Worm (Caenorhabditis elegans) whole organism, young adult: Measurements from ENCODE around the gene esyt-2.

Experiments used
- T26A5.8 ChIP-seq: sonication (generic microtip); optimal IDR thresholded peaks from 2 replicates; lab custom pipeline; 2016; ENCODE audit warnings: missing genetic modification characterization, missing compliant biosample characterization
- dpl-1 ChIP-seq: fragments of 150-350 bp; optimal IDR thresholded peaks from 2 replicates; lab custom pipeline; 2014; ENCODE audit warnings: missing biosample characterization, missing genetic modification reagents, missing genetic modification characterization
- nhr-120 ChIP-seq: fragments of 200-800 bp; sonication (Bioruptor generic); IDR thresholded peaks from 2 replicates; pipeline ENCODE4 v1.3.6; 2022; ENCODE audit warnings: missing genetic modification characterization, missing compliant biosample characterization

DNA sequence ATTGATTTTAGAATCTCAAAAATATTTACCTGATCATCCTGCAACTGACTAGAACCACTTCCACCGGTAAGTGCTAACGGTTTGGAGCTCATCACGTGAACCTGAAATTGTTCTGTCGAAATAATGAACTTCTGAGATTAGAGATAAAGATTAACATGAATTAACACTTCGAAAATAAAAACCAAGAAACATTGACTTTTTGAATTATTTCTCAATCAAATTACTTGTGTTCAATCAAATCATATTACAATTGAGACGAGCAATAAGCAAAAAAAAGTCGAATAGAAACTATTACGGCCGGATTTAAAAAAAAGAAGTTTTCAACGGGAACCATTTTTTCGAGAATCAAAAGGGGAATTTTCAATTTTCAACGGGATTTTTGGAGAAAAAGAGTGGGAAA is 15.0 kb upstream of the esyt-2 start, which contains the start of gene bcas-2:
- TF ChIP-seq dpl-1 (no peak), nhr-120 (GFP tag; lab: Robert Waterston, UW) (no peak), T26A5.8 (tag; lab: Kevin White, UChicago) (no peak)
